Worm (Caenorhabditis elegans): ENCODE data around the gene Y39C12A.9.

Y39C12A.9 gene

ce11 chrIV:12207873-12208272 is 51.1 kb downstream of the Y39C12A.9 start:
- peak; percentile 20 for TF ChIP-seq jun-1 (tag; optimal IDR thresholded peaks at IDR 0.05)
- peak; percentile 68 for TF ChIP-seq pha-4 (tag; optimal IDR thresholded peaks at IDR 0.05)
- TF ChIP-seq nhr-67 (tag; optimal IDR thresholded peaks at IDR 0.05) = no peak

All from whole organism, L3 larva.